Fruit fly (Drosophila melanogaster) whole organism, wandering third instar larva: Measurements from ENCODE around the gene CG13077.

Experiments used
- CG9705 ChIP-seq: fragments of 200-800 bp; sonication (Bioruptor generic); optimal IDR thresholded peaks from 2 replicates; lab custom pipeline; 2018; ENCODE audit warnings: missing biosample characterization, mild to moderate bottlenecking, missing genetic modification characterization
- GATAd ChIP-seq: sonication (Bioruptor generic); optimal IDR thresholded peaks from 2 replicates; lab custom pipeline; 2016; ENCODE audit warnings: missing biosample characterization, missing genetic modification characterization
- lola ChIP-seq: fragments of >200 bp; optimal IDR thresholded peaks from 2 replicates; lab custom pipeline; 2017; ENCODE audit warnings: missing biosample characterization, missing genetic modification characterization

DNA sequence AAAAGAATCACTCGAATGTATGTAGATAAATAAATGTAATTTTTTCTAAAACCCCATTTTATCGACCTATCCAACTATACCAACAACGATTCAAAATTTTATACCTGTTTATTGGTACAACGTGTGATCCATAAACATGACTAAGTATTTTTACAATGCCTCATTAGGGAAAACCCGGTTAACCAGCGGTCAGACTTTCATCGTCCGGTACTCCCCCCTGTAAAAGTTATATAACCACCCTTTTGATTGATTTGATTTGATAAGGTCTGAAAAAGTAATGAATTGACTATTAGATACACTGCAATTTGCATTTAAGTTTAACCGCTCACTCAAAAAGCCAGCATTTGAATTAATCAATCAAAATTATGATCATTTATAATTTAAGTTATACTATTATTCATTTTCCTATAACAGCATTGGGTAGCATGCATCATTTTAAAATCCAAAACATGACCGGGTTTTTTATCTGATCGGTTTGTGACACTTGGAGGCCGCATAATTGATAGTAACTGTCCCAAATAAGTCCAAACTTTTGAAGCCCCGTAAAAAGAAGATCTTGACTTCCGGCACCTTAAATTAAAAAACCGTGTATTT, 1.7 kb downstream of the CG13077 start:
- TF ChIP-seq GATAd (GFP tag; lab: Kevin White, UChicago), result no peak
- no peak for TF ChIP-seq CG9705 (GFP tag; lab: Kevin White, UChicago)
- TF ChIP-seq lola (GFP tag; lab: Kevin White, UChicago), result no peak
